Worm (Caenorhabditis elegans) whole organism, early embryonic: Measurements from ENCODE around the gene tbx-2.

Experiments
- B0310.2 ChIP-seq: sonication (generic microtip); optimal IDR thresholded peaks from 2 replicates; lab custom pipeline; 2016; ENCODE audit warnings: mild to moderate bottlenecking, missing genetic modification characterization, missing compliant biosample characterization
- F13C5.2 ChIP-seq: sonication (generic microtip); optimal IDR thresholded peaks from 2 replicates; lab custom pipeline; 2017; ENCODE audit warnings: mild to moderate bottlenecking, missing genetic modification characterization, inconsistent platforms, missing compliant biosample characterization
- aly-1 ChIP-seq: sonication (generic microtip); optimal IDR thresholded peaks from 2 replicates; lab custom pipeline; 2016; ENCODE audit warnings: missing genetic modification characterization, missing compliant biosample characterization
- ama-1 ChIP-seq: fragments of 150-350 bp; optimal IDR thresholded peaks from 2 replicates; lab custom pipeline; 2014
- ceh-13 ChIP-seq: fragments of 200-800 bp; sonication (Bioruptor generic); optimal IDR thresholded peaks from 2 replicates; lab custom pipeline; 2018; ENCODE audit warnings: mild to moderate bottlenecking, missing genetic modification characterization, missing compliant biosample characterization
- ceh-36 ChIP-seq: sonication (generic microtip); optimal IDR thresholded peaks from 2 replicates; lab custom pipeline; 2016; ENCODE audit warnings: missing genetic modification characterization, inconsistent platforms, missing compliant biosample characterization
- ets-7 ChIP-seq: sonication (generic microtip); optimal IDR thresholded peaks from 2 replicates; lab custom pipeline; 2016; ENCODE audit warnings: missing genotype, missing genetic modification characterization, missing compliant biosample characterization
- flt-1 ChIP-seq: fragments of 200-800 bp; sonication (Bioruptor generic); IDR thresholded peaks from 2 replicates; pipeline ENCODE4 v1.3.6; 2022; ENCODE audit warnings: missing genetic modification characterization, missing compliant biosample characterization
- hmbx-1 ChIP-seq: sonication (generic microtip); optimal IDR thresholded peaks from 2 replicates; lab custom pipeline; 2016; ENCODE audit warnings: mild to moderate bottlenecking, missing genetic modification characterization, missing compliant biosample characterization
- hmg-4 ChIP-seq: fragments of 200-800 bp; sonication (Bioruptor generic); optimal IDR thresholded peaks from 2 replicates; lab custom pipeline; 2018; ENCODE audit warnings: mild to moderate bottlenecking, missing genetic modification characterization, missing compliant biosample characterization
- hnd-1 ChIP-seq: sonication (generic microtip); optimal IDR thresholded peaks from 2 replicates; lab custom pipeline; 2016; ENCODE audit warnings: missing genetic modification characterization, missing compliant biosample characterization
- pes-1 ChIP-seq: fragments of 200-800 bp; sonication (Bioruptor generic); IDR thresholded peaks from 2 replicates; pipeline ENCODE4 v1.3.6; 2022; ENCODE audit warnings: missing genetic modification reagents, missing genetic modification characterization, missing compliant biosample characterization
- scrt-1 ChIP-seq: fragments of 200-800 bp; sonication (Bioruptor generic); IDR thresholded peaks from 2 replicates; pipeline ENCODE4 v1.3.6; 2022; ENCODE audit warnings: missing genetic modification characterization, missing compliant biosample characterization
- sea-1 ChIP-seq: fragments of 200-800 bp; sonication (Bioruptor generic); conservative IDR thresholded peaks from 2 replicates; pipeline ENCODE4 v1.3.6; 2022; ENCODE audit warnings: missing genetic modification characterization, missing compliant biosample characterization
- tbx-11 ChIP-seq: fragments of 200-800 bp; sonication (Bioruptor generic); IDR thresholded peaks from 2 replicates; pipeline ENCODE4 v1.3.6; 2022; ENCODE audit warnings: missing genetic modification characterization, missing compliant biosample characterization
- tbx-37 ChIP-seq: fragments of 200-800 bp; sonication (Bioruptor generic); conservative IDR thresholded peaks from 2 replicates; pipeline ENCODE4 v1.3.6; 2022; ENCODE audit warnings: missing genetic modification reagents, missing genetic modification characterization, missing compliant biosample characterization
- tra-4 ChIP-seq: sonication (generic microtip); optimal IDR thresholded peaks from 2 replicates; lab custom pipeline; 2017; ENCODE audit warnings: missing genetic modification characterization, missing compliant biosample characterization

Gene tbx-2

DNA sequence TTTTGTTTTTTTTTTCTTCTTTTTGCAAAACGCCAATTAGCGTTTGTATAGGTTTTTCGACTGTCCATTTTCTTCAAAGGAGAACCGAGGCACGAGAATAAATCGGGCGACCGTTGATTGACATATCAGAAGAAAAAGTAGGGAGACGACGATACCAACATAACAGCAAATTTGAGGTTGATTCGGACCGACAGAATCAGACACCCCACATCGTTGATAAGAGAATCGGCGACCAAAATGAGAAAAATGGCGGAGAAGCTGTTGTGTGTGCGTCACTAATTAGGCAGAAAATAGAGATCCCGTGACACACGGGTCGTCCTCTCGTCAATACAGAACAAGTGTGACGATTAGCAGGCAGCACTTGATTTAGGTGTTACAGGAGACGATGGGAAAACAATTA lies 5.8 kb upstream of the tbx-2 start:
- TF ChIP-seq ceh-13 (GFP tag; lab: Kevin White, UChicago) (no peak), hmg-4 (GFP tag; lab: Kevin White, UChicago) (no peak), hnd-1 (tag; lab: Kevin White, UChicago) (no peak), B0310.2 (tag; lab: Kevin White, UChicago) (no peak), scrt-1 (no peak), tra-4 (tag; lab: Kevin White, UChicago) (no peak), tbx-11 (no peak), ceh-36 (tag; lab: Kevin White, UChicago) (no peak), ets-7 (tag; lab: Kevin White, UChicago) (no peak)

DNA sequence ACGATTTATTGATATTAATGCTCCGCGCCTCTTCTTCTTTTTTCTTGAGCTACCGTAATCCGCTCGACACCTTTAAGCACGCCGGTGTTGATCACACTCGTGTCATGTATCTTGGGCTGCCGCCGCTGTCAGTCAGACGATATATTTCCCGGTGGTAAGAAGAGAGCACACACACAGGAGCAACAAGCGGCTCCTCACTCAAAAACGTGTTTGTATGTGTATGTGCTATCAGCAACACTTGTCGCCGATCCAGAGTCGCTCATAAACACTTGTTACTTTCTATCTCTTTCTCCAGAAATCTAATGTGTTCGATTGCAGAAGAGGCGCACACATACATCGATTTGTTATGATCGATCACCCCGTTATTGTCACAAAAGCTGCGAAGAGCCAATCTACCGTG lies 4.5 kb upstream of the tbx-2 start:
- TF ChIP-seq F13C5.2 (tag; lab: Kevin White, UChicago) (no peak), tbx-37 (GFP tag; lab: Robert Waterston, UW) (no peak), tbx-11 (no peak), ets-7 (tag; lab: Kevin White, UChicago) (no peak), aly-1 (tag; lab: Kevin White, UChicago) (no peak), B0310.2 (tag; lab: Kevin White, UChicago) (no peak), sea-1 (no peak)

DNA sequence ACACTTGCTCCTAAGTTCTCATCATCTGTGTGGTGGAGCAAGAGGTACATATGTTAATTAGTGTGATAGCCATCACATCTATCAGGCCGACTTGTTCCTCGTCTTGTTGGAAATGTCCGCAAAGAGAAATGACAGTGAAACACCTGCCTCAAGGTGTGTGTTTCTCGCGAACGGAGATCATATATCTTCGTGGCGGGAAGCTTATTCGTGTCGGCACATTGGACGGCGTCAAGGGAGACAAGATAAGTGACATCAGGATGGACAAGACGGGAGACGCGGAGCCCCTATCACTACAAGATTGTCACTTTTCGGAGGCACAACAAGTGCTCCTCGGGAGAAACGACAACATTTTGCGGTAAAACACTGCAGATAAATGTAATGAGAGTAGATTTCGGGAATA lies 3.7 kb upstream of the tbx-2 start:
- TF ChIP-seq hmg-4 (GFP tag; lab: Kevin White, UChicago): no peak
- TF ChIP-seq ama-1 (lab: Kevin White, UChicago): no peak
- no peak for TF ChIP-seq F13C5.2 (tag; lab: Kevin White, UChicago)
- no peak for TF ChIP-seq ceh-36 (tag; lab: Kevin White, UChicago)
- no peak for TF ChIP-seq sea-1
- no peak for TF ChIP-seq ceh-13 (GFP tag; lab: Kevin White, UChicago)
- TF ChIP-seq aly-1 (tag; lab: Kevin White, UChicago): no peak
- TF ChIP-seq hmbx-1: no peak
- TF ChIP-seq pes-1 (GFP tag; lab: Robert Waterston, UW): no peak
- TF ChIP-seq flt-1 (GFP tag; lab: Robert Waterston, UW): no peak
- no peak for TF ChIP-seq ets-7 (tag; lab: Kevin White, UChicago)
- no peak for TF ChIP-seq tra-4 (tag; lab: Kevin White, UChicago)
- TF ChIP-seq B0310.2 (tag; lab: Kevin White, UChicago): no peak

DNA sequence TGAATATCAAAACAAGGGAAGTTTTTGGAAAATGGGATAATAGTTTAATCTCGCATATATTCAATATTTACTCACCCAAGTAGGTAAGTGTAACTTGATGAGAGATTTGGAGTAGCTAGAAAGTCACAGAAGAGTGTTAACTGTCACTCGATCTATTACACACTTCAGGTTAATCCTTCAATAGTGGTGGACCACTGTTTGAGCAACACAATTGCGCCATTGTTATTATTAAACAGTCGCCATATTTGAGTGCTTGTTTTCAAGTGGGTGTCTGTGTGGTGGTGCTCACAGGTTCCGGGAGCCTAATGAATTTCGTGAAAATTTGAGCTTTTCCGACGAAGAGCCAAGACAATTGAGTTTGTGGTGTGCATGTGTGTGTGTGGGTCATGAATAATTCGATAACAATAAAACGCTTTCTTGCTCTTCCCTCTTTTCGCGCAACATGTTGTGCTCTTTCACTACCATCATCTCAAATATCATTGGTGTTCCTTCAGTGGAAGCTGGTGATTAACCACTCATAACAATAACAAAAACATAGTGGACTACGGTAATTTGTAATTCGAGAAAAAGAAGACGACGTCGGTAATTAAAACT lies 2.9 kb upstream of the tbx-2 start:
- no peak for TF ChIP-seq scrt-1
- no peak for TF ChIP-seq tra-4 (tag; lab: Kevin White, UChicago)
- no peak for TF ChIP-seq ets-7 (tag; lab: Kevin White, UChicago)
- TF ChIP-seq tbx-37 (GFP tag; lab: Robert Waterston, UW): no peak
- no peak for TF ChIP-seq flt-1 (GFP tag; lab: Robert Waterston, UW)
- TF ChIP-seq F13C5.2 (tag; lab: Kevin White, UChicago): no peak
- TF ChIP-seq hnd-1 (tag; lab: Kevin White, UChicago): no peak
- no peak for TF ChIP-seq pes-1 (GFP tag; lab: Robert Waterston, UW)
- TF ChIP-seq sea-1: no peak
- no peak for TF ChIP-seq tbx-11
- TF ChIP-seq ama-1 (lab: Kevin White, UChicago): no peak
- no peak for TF ChIP-seq aly-1 (tag; lab: Kevin White, UChicago)
- TF ChIP-seq B0310.2 (tag; lab: Kevin White, UChicago): no peak

DNA sequence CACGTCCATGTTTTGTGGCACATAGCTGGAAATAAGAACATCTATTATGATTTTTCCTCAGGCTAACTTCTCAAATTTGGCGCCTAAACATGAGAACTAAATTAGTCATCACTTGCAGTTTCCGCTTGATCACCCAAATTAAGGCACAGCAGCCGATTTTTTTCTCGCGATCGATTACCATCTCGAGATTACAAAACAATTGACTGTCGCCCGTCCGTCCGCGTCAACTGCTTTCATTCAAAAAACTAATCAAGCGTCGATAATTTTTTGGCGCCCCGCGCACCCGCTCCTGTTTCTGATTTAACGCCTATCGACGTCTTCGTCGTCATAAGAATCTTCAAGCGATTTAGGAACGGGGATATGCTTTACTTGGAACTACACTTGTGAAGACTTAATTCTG lies 1.6 kb upstream of the tbx-2 start:
- TF ChIP-seq scrt-1 (no peak), tbx-37 (GFP tag; lab: Robert Waterston, UW) (no peak), ama-1 (lab: Kevin White, UChicago) (no peak), pes-1 (GFP tag; lab: Robert Waterston, UW) (no peak), F13C5.2 (tag; lab: Kevin White, UChicago) (no peak), flt-1 (GFP tag; lab: Robert Waterston, UW) (no peak), ceh-13 (GFP tag; lab: Kevin White, UChicago) (no peak), ets-7 (tag; lab: Kevin White, UChicago) (no peak)

DNA sequence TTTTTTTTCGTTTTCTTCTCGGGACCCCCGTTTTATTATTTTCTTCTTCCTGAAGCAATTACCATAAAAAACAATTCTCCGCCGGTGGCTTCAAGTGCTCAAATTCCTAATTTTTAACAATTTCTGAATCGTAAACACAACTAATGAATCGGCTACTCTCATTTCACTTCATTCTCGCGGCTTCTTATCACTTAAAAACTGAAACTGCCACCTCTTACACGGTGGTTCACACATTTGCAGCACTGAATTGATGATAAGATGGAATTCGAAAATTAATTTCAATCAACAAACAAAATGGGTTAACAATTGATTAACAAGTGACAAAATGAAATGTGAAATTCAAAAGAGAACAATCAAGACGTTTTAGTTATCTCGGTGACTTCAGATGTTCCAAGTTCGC lies 1.0 kb upstream of the tbx-2 start:
- TF ChIP-seq ceh-36 (tag; lab: Kevin White, UChicago): no peak

DNA sequence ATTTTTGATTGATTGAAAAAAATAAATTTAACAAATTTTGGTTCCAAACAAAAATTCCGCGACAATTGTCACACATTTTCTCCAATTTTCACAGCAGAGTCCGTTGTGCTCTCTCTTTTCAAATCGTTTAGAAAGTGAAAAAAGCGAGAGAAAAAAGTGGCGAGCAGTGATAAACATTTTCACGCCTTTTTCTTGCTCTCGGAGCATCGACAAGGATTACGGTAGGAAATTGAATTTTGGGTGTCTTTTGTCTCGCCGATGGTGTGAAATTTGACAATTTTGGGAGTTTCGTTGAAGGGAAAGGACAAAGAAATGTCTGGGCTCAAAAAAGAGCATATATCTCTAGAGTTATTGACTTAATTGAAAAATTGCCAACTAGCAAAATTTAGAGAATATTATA lies 1.6 kb downstream of the tbx-2 start:
- TF ChIP-seq ets-7 (tag; lab: Kevin White, UChicago) (no peak), B0310.2 (tag; lab: Kevin White, UChicago) (no peak), flt-1 (GFP tag; lab: Robert Waterston, UW) (no peak)

DNA sequence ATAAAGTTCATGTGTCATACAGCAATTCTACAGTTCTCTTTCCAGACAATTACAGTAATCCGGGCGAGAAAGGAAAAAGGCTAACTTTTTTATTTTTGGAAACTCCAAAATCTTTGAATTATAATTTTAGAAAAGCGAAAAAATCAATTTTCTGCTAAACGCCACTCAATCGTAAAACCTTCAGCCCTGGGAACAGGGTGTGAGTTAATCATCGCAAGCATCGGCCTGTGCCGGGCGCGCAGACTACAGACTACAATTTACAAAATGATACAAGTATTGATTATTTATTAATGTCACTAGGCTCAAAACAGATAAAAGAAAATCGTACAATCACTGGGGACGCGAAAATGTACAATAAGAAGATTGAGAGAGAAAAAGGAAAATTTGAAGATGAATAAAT lies 5.4 kb downstream of the tbx-2 start:
- TF ChIP-seq hnd-1 (tag; lab: Kevin White, UChicago) (no peak), aly-1 (tag; lab: Kevin White, UChicago) (no peak), pes-1 (GFP tag; lab: Robert Waterston, UW) (no peak), tbx-11 (no peak), ceh-13 (GFP tag; lab: Kevin White, UChicago) (no peak), ets-7 (tag; lab: Kevin White, UChicago) (no peak), hmbx-1 (no peak), ama-1 (lab: Kevin White, UChicago) (no peak), tbx-37 (GFP tag; lab: Robert Waterston, UW) (no peak), sea-1 (no peak), ceh-36 (tag; lab: Kevin White, UChicago) (no peak), scrt-1 (no peak), F13C5.2 (tag; lab: Kevin White, UChicago) (no peak), tra-4 (tag; lab: Kevin White, UChicago) (no peak)
